Fruit fly (Drosophila melanogaster) whole organism, wandering third instar larva: ENCODE measurements around the gene CG4053.
A peak's percentile ranks its signal among the peaks of the same experiment; 100 is the strongest.

ENCODE experiments used
- Abd-B ChIP-seq: fragments of >200 bp; optimal IDR thresholded peaks from 2 replicates; lab custom pipeline; 2017; ENCODE audit warnings: missing biosample characterization, missing genetic modification characterization
- CG32264 ChIP-seq: fragments of 200-800 bp; sonication (Bioruptor generic); optimal IDR thresholded peaks from 2 replicates; lab custom pipeline; 2016; ENCODE audit warnings: missing biosample characterization, missing genetic modification characterization
- CrebA ChIP-seq: fragments of 200-800 bp; sonication (Bioruptor generic); optimal IDR thresholded peaks from 2 replicates; lab custom pipeline; 2016; ENCODE audit warnings: missing biosample characterization, mild to moderate bottlenecking, missing genetic modification characterization, borderline replicate concordance
- Dif ChIP-seq: fragments of 200-275, 200-300 bp; sonication (Bioruptor generic); optimal IDR thresholded peaks from 2 replicates; lab custom pipeline; 2018; ENCODE audit warnings: missing biosample characterization, missing genetic modification characterization; ENCODE audit not compliant: partially characterized antibody
- GATAd ChIP-seq: sonication (Bioruptor generic); optimal IDR thresholded peaks from 2 replicates; lab custom pipeline; 2016; ENCODE audit warnings: missing biosample characterization, missing genetic modification characterization
- HLH106 ChIP-seq: fragments of 200-800 bp; optimal IDR thresholded peaks from 3 replicates; lab custom pipeline; 2019; ENCODE audit warnings: missing biosample characterization, mild to moderate bottlenecking, missing genetic modification characterization, moderate library complexity
- Hnf4 ChIP-seq: fragments of 200-800 bp; sonication (Bioruptor generic); optimal IDR thresholded peaks from 2 replicates; lab custom pipeline; 2016; ENCODE audit warnings: missing biosample characterization, mild to moderate bottlenecking, missing genetic modification characterization
- Hr78 ChIP-seq: fragments of >200 bp; optimal IDR thresholded peaks from 2 replicates; lab custom pipeline; 2017; ENCODE audit warnings: missing biosample characterization, missing genetic modification characterization
- Hr83 ChIP-seq: fragments of 200-300 bp; sonication (Bioruptor generic); optimal IDR thresholded peaks from 2 replicates; lab custom pipeline; 2016; ENCODE audit warnings: missing biosample characterization, mild to moderate bottlenecking, missing genetic modification characterization, moderate library complexity; ENCODE audit not compliant: poor library complexity, severe bottlenecking
- Mio ChIP-seq: sonication (Bioruptor generic); optimal IDR thresholded peaks from 2 replicates; lab custom pipeline; 2016; ENCODE audit warnings: missing biosample characterization, missing genetic modification characterization
- Myc ChIP-seq: fragments of >200 bp; optimal IDR thresholded peaks from 2 replicates; lab custom pipeline; 2017
- N ChIP-seq: fragments of >200 bp; optimal IDR thresholded peaks from 2 replicates; lab custom pipeline; 2018; ENCODE audit warnings: missing biosample characterization, missing external identifiers, missing genetic modification characterization
- OdsH ChIP-seq: fragments of 200-800 bp; sonication (Bioruptor generic); optimal IDR thresholded peaks from 2 replicates; lab custom pipeline; 2016; ENCODE audit warnings: missing biosample characterization, mild to moderate bottlenecking, missing genetic modification characterization
- Rel ChIP-seq, 2 experiments: fragments of 200-800 bp; sonication (Bioruptor generic) in 1 of 2; optimal IDR thresholded peaks; 2 replicates in 1 of 2; 3 replicates in 1 of 2; lab custom pipeline; 2016 to 2019; ENCODE audit warnings: mild to moderate bottlenecking in 2 of 2, missing biosample characterization in 2 of 2, missing genetic modification characterization in 2 of 2, moderate library complexity in 1 of 2
- Sp1 ChIP-seq: fragments of 200-800 bp; sonication (Bioruptor generic); optimal IDR thresholded peaks from 3 replicates; lab custom pipeline; 2019; ENCODE audit warnings: missing biosample characterization, mild to moderate bottlenecking, missing genetic modification characterization, moderate library complexity
- Vsx2 ChIP-seq: fragments of 200-300, 225-300 bp; sonication (Bioruptor generic); optimal IDR thresholded peaks from 2 replicates; lab custom pipeline; 2018; ENCODE audit warnings: missing biosample characterization, missing genetic modification characterization; ENCODE audit not compliant: partially characterized antibody
- br ChIP-seq: fragments of 200-800 bp; sonication (Bioruptor generic); optimal IDR thresholded peaks from 2 replicates; lab custom pipeline; 2016; ENCODE audit warnings: missing biosample characterization, missing genetic modification characterization
- brk ChIP-seq: fragments of 200-800 bp; sonication (Bioruptor generic); optimal IDR thresholded peaks from 2 replicates; lab custom pipeline; 2016; ENCODE audit warnings: missing biosample characterization, mild to moderate bottlenecking, missing genetic modification characterization
- dl ChIP-seq, 2 experiments: fragments of 175-275, 200-275 bp in 1 of 2; fragments of 200-275 bp in 1 of 2; sonication (Bioruptor generic); optimal IDR thresholded peaks; lab custom pipeline; 2018; ENCODE audit warnings: mild to moderate bottlenecking in 2 of 2, missing biosample characterization in 2 of 2, missing genetic modification characterization in 2 of 2, moderate library complexity in 2 of 2; ENCODE audit not compliant: partially characterized antibody in 2 of 2, insufficient read depth in 1 of 2
- dsf ChIP-seq: sonication (Bioruptor generic); optimal IDR thresholded peaks from 2 replicates; lab custom pipeline; 2016; ENCODE audit warnings: missing biosample characterization, missing genetic modification characterization, borderline replicate concordance
- ey ChIP-seq: fragments of 200-800 bp; sonication (Bioruptor generic); optimal IDR thresholded peaks from 2 replicates; lab custom pipeline; 2016; ENCODE audit warnings: missing biosample characterization, missing genetic modification characterization
- foxo ChIP-seq, 2 experiments: fragments of 200-800 bp; sonication (Bioruptor generic); optimal IDR thresholded peaks; 2 replicates in 1 of 2; 3 replicates in 1 of 2; lab custom pipeline; 2016 to 2017; ENCODE audit warnings: missing biosample characterization in 2 of 2, missing genetic modification characterization in 2 of 2
- fru ChIP-seq: fragments of 200-800 bp; sonication (Bioruptor generic); optimal IDR thresholded peaks from 3 replicates; lab custom pipeline; 2016; ENCODE audit warnings: missing biosample characterization, mild to moderate bottlenecking, missing genetic modification characterization
- h ChIP-seq: fragments of 200-800 bp; sonication (Bioruptor generic); optimal IDR thresholded peaks from 3 replicates; lab custom pipeline; 2016; ENCODE audit warnings: missing biosample characterization, mild to moderate bottlenecking, missing genetic modification characterization
- jim ChIP-seq: fragments of 175-275, 200-325 bp; sonication (Bioruptor generic); optimal IDR thresholded peaks from 2 replicates; lab custom pipeline; 2016; ENCODE audit warnings: missing biosample characterization, mild to moderate bottlenecking, missing genetic modification characterization
- lola ChIP-seq: fragments of >200 bp; optimal IDR thresholded peaks from 2 replicates; lab custom pipeline; 2017; ENCODE audit warnings: missing biosample characterization, missing genetic modification characterization
- pan ChIP-seq: fragments of >200 bp; optimal IDR thresholded peaks from 2 replicates; lab custom pipeline; 2017
- psq ChIP-seq: fragments of 200-800 bp; sonication (Bioruptor generic); optimal IDR thresholded peaks from 3 replicates; lab custom pipeline; 2017; ENCODE audit warnings: missing biosample characterization, mild to moderate bottlenecking, missing genetic modification characterization, moderate library complexity
- rgr ChIP-seq: fragments of 200-800 bp; sonication (Bioruptor generic); optimal IDR thresholded peaks from 3 replicates; lab custom pipeline; 2016; ENCODE audit warnings: missing biosample characterization, mild to moderate bottlenecking, missing genetic modification characterization
- sage ChIP-seq: fragments of 200-800 bp; sonication (Bioruptor generic); optimal IDR thresholded peaks from 2 replicates; lab custom pipeline; 2016; ENCODE audit warnings: missing biosample characterization, mild to moderate bottlenecking, missing genetic modification characterization
- sv ChIP-seq: fragments of 200-800 bp; sonication (Bioruptor generic); optimal IDR thresholded peaks from 3 replicates; lab custom pipeline; 2016; ENCODE audit warnings: missing biosample characterization, missing genetic modification characterization
- tai ChIP-seq: sonication (Bioruptor generic); optimal IDR thresholded peaks from 2 replicates; lab custom pipeline; 2016; ENCODE audit warnings: missing biosample characterization, missing genetic modification characterization
- usp ChIP-seq: fragments of >200 bp; optimal IDR thresholded peaks from 2 replicates; lab custom pipeline; 2017; ENCODE audit warnings: missing biosample characterization, missing genetic modification characterization
- woc ChIP-seq: sonication (Bioruptor generic); optimal IDR thresholded peaks from 2 replicates; lab custom pipeline; 2016; ENCODE audit warnings: missing biosample characterization, mild to moderate bottlenecking, missing genetic modification characterization

The CG4053 gene

dm6 chr3R:17115668-17116067 is 16.3 kb downstream of the CG4053 start:
- TF ChIP-seq brk (peak; percentile 24), OdsH (no peak), GATAd (no peak), h (GFP tag; lab: Kevin White, UChicago) (peak; percentile 40), N (no peak), Dif (GFP tag; lab: Kevin White, UChicago) (no peak), foxo (GFP tag; optimal IDR thresholded peaks at IDR 0.05; lab: Kevin White, UChicago) (no peak), rgr (GFP tag; lab: Kevin White, UChicago) (no peak), Hr83 (GFP tag; lab: Kevin White, UChicago) (peak; percentile 61), dsf (GFP tag; lab: Kevin White, UChicago) (no peak), Hnf4 (GFP tag; lab: Kevin White, UChicago) (peak; percentile 3), dl (GFP tag; optimal IDR thresholded peaks at IDR 0.05; lab: Kevin White, UChicago; ENCODE audit: insufficient read depth in 1 of 2, partially characterized antibody in 2 of 2) (no peak), CrebA (GFP tag; lab: Kevin White, UChicago) (no peak), sage (GFP tag; lab: Kevin White, UChicago) (peak; percentile 42), sv (GFP tag; lab: Kevin White, UChicago) (no peak)

DNA sequence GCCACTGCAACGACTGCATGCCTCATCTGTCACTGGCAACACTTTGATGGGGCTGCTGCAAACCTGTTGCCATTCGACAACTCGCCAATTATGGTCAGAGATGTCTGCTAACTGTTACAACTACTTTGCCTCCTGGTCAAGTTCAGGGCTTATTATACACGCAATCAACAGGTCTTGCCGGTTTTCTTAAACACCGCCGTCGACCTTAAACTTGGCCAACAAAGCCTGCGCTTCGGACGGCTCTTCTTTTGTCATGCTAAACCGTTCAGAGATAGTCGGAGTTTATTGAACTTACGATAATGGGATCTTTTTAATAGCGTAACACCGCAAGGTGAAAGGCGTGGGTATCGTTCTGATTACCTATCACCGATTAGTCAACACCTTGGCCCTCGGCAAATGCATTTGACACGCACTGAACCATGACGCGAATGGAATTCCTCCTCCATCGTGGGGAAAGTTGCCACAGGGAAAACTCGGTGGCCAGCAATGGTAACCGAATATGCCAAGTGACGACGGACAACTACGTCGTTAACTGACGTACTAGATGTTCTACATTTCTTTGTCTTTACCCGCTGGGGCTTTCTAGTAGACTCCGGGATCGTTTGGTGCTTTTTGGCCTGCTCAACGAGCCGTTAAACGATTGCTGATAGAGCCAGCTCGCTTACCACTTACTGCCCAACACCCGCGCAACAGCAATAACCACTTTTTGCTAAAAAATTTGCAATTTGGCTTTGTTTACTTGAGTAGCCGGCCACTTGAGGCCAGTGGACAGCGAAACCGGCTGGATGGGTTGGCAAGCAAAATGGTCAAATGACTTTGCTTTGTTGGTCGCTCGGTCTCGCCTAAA is 20.9 kb downstream of the CG4053 start:
- TF ChIP-seq Vsx2 (GFP tag; lab: Kevin White, UChicago) (peak; percentile 35), sage (GFP tag; lab: Kevin White, UChicago) (no peak), HLH106 (tag; lab: Kevin White, UChicago) (no peak), lola (GFP tag; lab: Kevin White, UChicago) (no peak), h (GFP tag; lab: Kevin White, UChicago) (peak; percentile 58), jim (no peak), Myc (no peak), Rel (GFP tag; optimal IDR thresholded peaks at IDR 0.05; lab: Kevin White, UChicago) (no peak), Rel (tag; optimal IDR thresholded peaks at IDR 0.05; lab: Kevin White, UChicago) (peak; percentile 62), GATAd (no peak), Sp1 (GFP tag; lab: Kevin White, UChicago) (no peak)

- TF ChIP-seq psq (GFP tag; lab: Kevin White, UChicago) (no peak), Myc (peak; percentile 58), h (GFP tag; lab: Kevin White, UChicago) (no peak), rgr (GFP tag; lab: Kevin White, UChicago) (no peak), CrebA (GFP tag; lab: Kevin White, UChicago) (no peak), br (no peak), jim (no peak), woc (GFP tag; lab: Kevin White, UChicago) (no peak)
These were observed 23.1 kb downstream of the CG4053 start for dm6 chr3R:17108881-17109280.

DNA sequence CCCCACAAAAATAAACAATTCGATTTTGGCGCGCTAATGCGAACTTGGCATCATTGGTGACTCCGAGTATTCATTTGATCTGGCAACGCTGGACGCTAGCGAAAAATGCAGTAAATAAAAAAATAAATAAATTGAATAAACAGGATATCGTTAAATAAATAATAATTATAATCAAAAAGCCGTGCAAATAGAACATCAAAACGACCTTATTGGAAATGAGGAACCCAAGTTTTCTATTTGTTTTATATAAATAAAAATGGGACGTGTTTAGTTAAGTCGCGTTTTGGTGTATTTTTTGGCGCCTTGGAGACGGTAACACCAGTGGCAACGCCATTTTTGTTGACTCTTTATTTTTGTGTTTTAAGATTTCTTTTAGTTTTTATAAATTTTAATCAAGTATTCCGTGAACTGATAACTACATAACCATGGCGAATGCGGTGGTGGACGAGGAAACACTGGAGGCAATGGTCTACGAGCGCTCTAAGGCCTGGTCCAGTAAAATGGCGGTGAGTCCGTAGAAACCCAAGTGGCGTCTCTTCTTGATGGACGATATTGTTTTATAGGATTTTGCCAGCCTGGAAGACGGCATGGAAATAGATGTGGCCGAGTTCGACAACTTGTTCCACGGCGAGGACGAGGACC is 43.9 kb downstream of the CG4053 start, which contains the start of gene cal1:
TSS of gene cal1 (plus strand) at position 304 of the 642 bp plus-strand sequence.
- TF ChIP-seq sv (GFP tag; lab: Kevin White, UChicago) (no peak), usp (GFP tag; lab: Kevin White, UChicago) (no peak), fru (GFP tag; lab: Kevin White, UChicago) (no peak), ey (no peak), Abd-B (GFP tag; lab: Kevin White, UChicago) (no peak), Vsx2 (GFP tag; lab: Kevin White, UChicago) (no peak), foxo (GFP tag; optimal IDR thresholded peaks at IDR 0.05; lab: Kevin White, UChicago) (no peak), tai (GFP tag; lab: Kevin White, UChicago) (no peak), pan (lab: Kevin White, UChicago) (no peak), Mio (GFP tag; lab: Kevin White, UChicago) (no peak), br (no peak), CG32264 (GFP tag; lab: Kevin White, UChicago) (no peak), Hr78 (no peak), Myc (no peak), dsf (GFP tag; lab: Kevin White, UChicago) (no peak), Dif (GFP tag; lab: Kevin White, UChicago) (peak; percentile 32), Rel (GFP tag; optimal IDR thresholded peaks at IDR 0.05; lab: Kevin White, UChicago) (no peak), Rel (tag; optimal IDR thresholded peaks at IDR 0.05; lab: Kevin White, UChicago) (peak; percentile 83), Sp1 (GFP tag; lab: Kevin White, UChicago) (no peak)
